Worm (Caenorhabditis elegans) whole organism, mixed stage, embryonic: ENCODE results near the gene lips-17.

Experiments
- blmp-1 ChIP-seq: fragments of 150-350 bp; optimal IDR thresholded peaks from 2 replicates; lab custom pipeline; 2014; ENCODE audit warnings: missing biosample characterization, missing genetic modification characterization
- lin-13 ChIP-seq: fragments of 150-350 bp; optimal IDR thresholded peaks from 2 replicates; lab custom pipeline; 2014; ENCODE audit warnings: missing biosample characterization, missing genetic modification characterization
- lin-32 ChIP-seq: fragments of 200-800 bp; sonication (Bioruptor generic); optimal IDR thresholded peaks from 2 replicates; lab custom pipeline; 2018; ENCODE audit warnings: mild to moderate bottlenecking, missing genetic modification characterization, missing compliant biosample characterization
- mep-1 ChIP-seq: fragments of 150-350 bp; optimal IDR thresholded peaks from 2 replicates; lab custom pipeline; 2017; ENCODE audit warnings: missing biosample characterization, missing genetic modification reagents, missing genetic modification characterization, inconsistent platforms
- nhr-237 ChIP-seq: fragments of 150-350 bp; optimal IDR thresholded peaks from 2 replicates; lab custom pipeline; 2014; ENCODE audit warnings: missing biosample characterization, missing genetic modification characterization
- unc-62 ChIP-seq: fragments of 150-350 bp; optimal IDR thresholded peaks from 2 replicates; lab custom pipeline; 2014; ENCODE audit warnings: missing biosample characterization, missing genetic modification reagents, missing genetic modification characterization

ce11 chrII:7640161-7640841 lies 32.2 kb downstream of the lips-17 start:
- TF ChIP-seq lin-32 (GFP tag; lab: Kevin White, UChicago) (no peak), lin-13 (no peak), nhr-237 (tag; lab: Kevin White, UChicago) (no peak), blmp-1 (tag; lab: Kevin White, UChicago) (no peak), unc-62 (no peak), mep-1 (no peak)
